Worm (Caenorhabditis elegans) whole organism, L4 larva: ENCODE measurements around the gene Y54G11A.1.

Experiments used
- D1046.2 ChIP-seq: fragments of 200-800 bp; sonication (Bioruptor generic); IDR thresholded peaks from 2 replicates; pipeline ENCODE4 v1.3.6; 2022; ENCODE audit warnings: missing genetic modification characterization, missing compliant biosample characterization
- F10B5.3 ChIP-seq: sonication (generic microtip); optimal IDR thresholded peaks from 2 replicates; lab custom pipeline; 2016; ENCODE audit warnings: mild to moderate bottlenecking, missing genetic modification characterization, missing compliant biosample characterization
- F44E2.7 ChIP-seq: fragments of 200-800 bp; sonication (Bioruptor generic); IDR thresholded peaks from 2 replicates; pipeline ENCODE4 v2.1.2; 2022; ENCODE audit warnings: missing genetic modification characterization, missing compliant biosample characterization
- T26A8.4 ChIP-seq: fragments of 200-800 bp; sonication (Bioruptor generic); IDR thresholded peaks from 2 replicates; pipeline ENCODE4 v1.3.6; 2022; ENCODE audit warnings: missing genetic modification characterization, missing compliant biosample characterization
- Y105C5A.15 ChIP-seq: fragments of 200-800 bp; sonication (Bioruptor generic); IDR thresholded peaks from 2 replicates; pipeline ENCODE4 v1.3.6; 2022; ENCODE audit warnings: missing genetic modification characterization, missing compliant biosample characterization
- Y48G9A.11 ChIP-seq: fragments of 200-800 bp; sonication (Bioruptor generic); IDR thresholded peaks from 2 replicates; pipeline ENCODE4 v1.3.6; 2022; ENCODE audit warnings: missing genetic modification reagents, missing genetic modification characterization, missing compliant biosample characterization
- ZK337.2 ChIP-seq: fragments of 200-800 bp; sonication (Bioruptor generic); IDR thresholded peaks from 2 replicates; pipeline ENCODE4 v1.3.6; 2022; ENCODE audit warnings: missing genetic modification reagents, missing genetic modification characterization, missing compliant biosample characterization
- ZK546.5 ChIP-seq, 2 experiments: sonication (generic microtip); optimal IDR thresholded peaks; 2 replicates each; lab custom pipeline; 2017; ENCODE audit warnings: missing biosample characterization in 2 of 2, missing genetic modification characterization in 2 of 2
- aha-1 ChIP-seq: fragments of 150-350 bp; peaks from one replicate; lab custom pipeline; 2014; ENCODE audit warnings: missing biosample characterization, missing genetic modification characterization
- aly-2 ChIP-seq: sonication (generic microtip); optimal IDR thresholded peaks from 2 replicates; lab custom pipeline; 2018; ENCODE audit warnings: missing biosample characterization, missing genetic modification characterization
- arid-1 ChIP-seq: fragments of 200-800 bp; sonication (Bioruptor generic); conservative IDR thresholded peaks from 2 replicates; pipeline ENCODE4 v1.3.6; 2022; ENCODE audit warnings: missing genetic modification reagents, missing genetic modification characterization, missing compliant biosample characterization
- ceh-32 ChIP-seq: sonication (generic microtip); optimal IDR thresholded peaks from 2 replicates; lab custom pipeline; 2016; ENCODE audit warnings: mild to moderate bottlenecking, missing genetic modification characterization, missing compliant biosample characterization; ENCODE audit not compliant: poor library complexity
- ceh-44 ChIP-seq: fragments of 200-800 bp; sonication (Bioruptor generic); IDR thresholded peaks from 2 replicates; pipeline ENCODE4 v1.3.6; 2022; ENCODE audit warnings: missing genetic modification reagents, missing genetic modification characterization, missing compliant biosample characterization
- ceh-62 ChIP-seq: sonication (generic microtip); optimal IDR thresholded peaks from 2 replicates; lab custom pipeline; 2017; ENCODE audit warnings: missing biosample characterization, missing genetic modification characterization
- ceh-82 ChIP-seq: sonication (generic microtip); optimal IDR thresholded peaks from 2 replicates; lab custom pipeline; 2017; ENCODE audit warnings: missing biosample characterization, missing genetic modification characterization
- cey-2 ChIP-seq: sonication (generic microtip); optimal IDR thresholded peaks from 3 replicates; lab custom pipeline; 2017; ENCODE audit warnings: missing genetic modification characterization, mild to moderate bottlenecking, missing compliant biosample characterization, antibody characterized with exemption, borderline replicate concordance; ENCODE audit not compliant: insufficient read depth
- ctbp-1 ChIP-seq: fragments of 200-800 bp; sonication (Bioruptor generic); IDR thresholded peaks from 2 replicates; pipeline ENCODE4 v1.3.6; 2022; ENCODE audit warnings: missing genetic modification reagents, missing genetic modification characterization, missing compliant biosample characterization
- daf-16 ChIP-seq, 3 experiments: sonication (generic microtip); optimal IDR thresholded peaks; 2 replicates each; lab custom pipeline; 2016 to 2017; ENCODE audit warnings: missing genetic modification characterization in 3 of 3, missing genetic modification reagents in 3 of 3, mild to moderate bottlenecking in 2 of 3, missing compliant biosample characterization in 2 of 3, missing biosample characterization in 1 of 3, moderate library complexity in 1 of 3
- dmd-8 ChIP-seq: fragments of 200-800 bp; sonication (Bioruptor generic); IDR thresholded peaks from 2 replicates; pipeline ENCODE4 v1.3.6; 2022; ENCODE audit warnings: missing genetic modification characterization, missing compliant biosample characterization
- dpl-1 ChIP-seq: fragments of 150-350 bp; optimal IDR thresholded peaks from 2 replicates; lab custom pipeline; 2014; ENCODE audit warnings: missing biosample characterization, missing genetic modification reagents, missing genetic modification characterization
- dve-1 ChIP-seq: sonication (generic microtip); optimal IDR thresholded peaks from 2 replicates; lab custom pipeline; 2017; ENCODE audit warnings: antibody characterized with exemption, mild to moderate bottlenecking, missing genetic modification characterization, missing compliant biosample characterization; ENCODE audit not compliant: insufficient read depth
- fos-1 ChIP-seq: fragments of 150-350 bp; optimal IDR thresholded peaks from 2 replicates; lab custom pipeline; 2014; ENCODE audit warnings: missing biosample characterization, missing genetic modification characterization
- hif-1 ChIP-seq, 2 experiments: sonication (generic microtip); optimal IDR thresholded peaks; 2 replicates each; lab custom pipeline; 2016 to 2017; ENCODE audit warnings: missing compliant biosample characterization in 2 of 2, missing genetic modification characterization in 2 of 2, missing genetic modification reagents in 2 of 2, missing genotype in 2 of 2, mild to moderate bottlenecking in 1 of 2
- hlh-11 ChIP-seq: fragments of 200-800 bp; sonication (Bioruptor generic); optimal IDR thresholded peaks from 2 replicates; lab custom pipeline; 2018; ENCODE audit warnings: mild to moderate bottlenecking, missing genetic modification characterization, missing compliant biosample characterization
- hlh-30 ChIP-seq: sonication (generic microtip); optimal IDR thresholded peaks from 2 replicates; lab custom pipeline; 2017; ENCODE audit warnings: antibody characterized with exemption, mild to moderate bottlenecking, missing genetic modification characterization, missing compliant biosample characterization; ENCODE audit not compliant: insufficient read depth
- hmg-1.1 ChIP-seq: fragments of 200-800 bp; sonication (Bioruptor generic); IDR thresholded peaks from 2 replicates; pipeline ENCODE4 v1.3.6; 2022; ENCODE audit warnings: missing genetic modification reagents, missing genetic modification characterization, missing compliant biosample characterization
- jun-1 ChIP-seq: fragments of 150-350 bp; optimal IDR thresholded peaks from 2 replicates; lab custom pipeline; 2014; ENCODE audit warnings: missing biosample characterization, missing genetic modification reagents, missing genetic modification characterization
- lin-1 ChIP-seq: fragments of 200-800 bp; sonication (Bioruptor generic); IDR thresholded peaks from 2 replicates; pipeline ENCODE4 v1.3.6; 2022; ENCODE audit warnings: missing genetic modification reagents, missing genetic modification characterization, missing compliant biosample characterization
- lin-13 ChIP-seq: fragments of 150-350 bp; optimal IDR thresholded peaks from 2 replicates; lab custom pipeline; 2014; ENCODE audit warnings: missing biosample characterization, missing genetic modification reagents, missing genetic modification characterization
- lin-15B ChIP-seq: fragments of 150-350 bp; sonication (generic microtip); optimal IDR thresholded peaks from 3 replicates; lab custom pipeline; 2014; ENCODE audit warnings: missing biosample characterization, missing genetic modification characterization
- lir-3 ChIP-seq: sonication (generic microtip); optimal IDR thresholded peaks from 2 replicates; lab custom pipeline; 2016; ENCODE audit warnings: mild to moderate bottlenecking, missing genetic modification characterization, missing compliant biosample characterization
- madf-9 ChIP-seq: fragments of 200-800 bp; sonication (Bioruptor generic); conservative IDR thresholded peaks from 2 replicates; pipeline ENCODE4 v1.3.6; 2022; ENCODE audit warnings: missing genetic modification reagents, missing genetic modification characterization, missing compliant biosample characterization
- mdl-1 ChIP-seq, 2 experiments: fragments of 150-350 bp in 1 of 2; sonication (generic microtip) in 1 of 2; optimal IDR thresholded peaks; 2 replicates each; lab custom pipeline; 2014 to 2017; ENCODE audit warnings: missing biosample characterization in 2 of 2, missing genetic modification characterization in 2 of 2
- mes-2 ChIP-seq: sonication (generic microtip); optimal IDR thresholded peaks from 2 replicates; lab custom pipeline; 2016; ENCODE audit warnings: missing genotype, mild to moderate bottlenecking, missing genetic modification characterization, missing compliant biosample characterization; ENCODE audit not compliant: poor library complexity, severe bottlenecking
- mxl-3 ChIP-seq: fragments of 200-800 bp; sonication (Bioruptor generic); optimal IDR thresholded peaks from 2 replicates; lab custom pipeline; 2018; ENCODE audit warnings: mild to moderate bottlenecking, missing genetic modification characterization, missing compliant biosample characterization
- nhr-11 ChIP-seq: fragments of 150-350 bp; optimal IDR thresholded peaks from 2 replicates; lab custom pipeline; 2014; ENCODE audit warnings: missing biosample characterization, missing genetic modification characterization
- nhr-111 ChIP-seq: fragments of 200-800 bp; sonication (Bioruptor generic); optimal IDR thresholded peaks from 2 replicates; lab custom pipeline; 2018; ENCODE audit warnings: mild to moderate bottlenecking, missing genetic modification characterization, missing compliant biosample characterization
- nhr-25 ChIP-seq: sonication (generic microtip); optimal IDR thresholded peaks from 2 replicates; lab custom pipeline; 2017; ENCODE audit warnings: missing genetic modification characterization, mild to moderate bottlenecking, missing compliant biosample characterization, antibody characterized with exemption, moderate library complexity, borderline replicate concordance; ENCODE audit not compliant: insufficient read depth
- nhr-42 ChIP-seq: fragments of 200-800 bp; sonication (Bioruptor generic); IDR thresholded peaks from 2 replicates; pipeline ENCODE4 v1.3.6; 2022; ENCODE audit warnings: missing genetic modification characterization, missing compliant biosample characterization
- nhr-77 ChIP-seq: fragments of 150-350 bp; optimal IDR thresholded peaks from 2 replicates; lab custom pipeline; 2014; ENCODE audit warnings: missing biosample characterization, missing genetic modification characterization
- pha-4 ChIP-seq, 2 experiments: fragments of 150-350 bp in 1 of 2; fragments of 200-800 bp in 1 of 2; sonication (Bioruptor generic) in 1 of 2; IDR thresholded peaks in 1 of 2; optimal IDR thresholded peaks in 1 of 2; 2 replicates each; pipeline versions ENCODE4 v1.3.6 to Lab custom; 2014 to 2022; ENCODE audit warnings: missing genetic modification characterization in 2 of 2, missing genetic modification reagents in 2 of 2, missing biosample characterization in 1 of 2, missing compliant biosample characterization in 1 of 2
- php-3 ChIP-seq: fragments of 200-800 bp; sonication (Bioruptor generic); IDR thresholded peaks from 2 replicates; pipeline ENCODE4 v1.3.6; 2022; ENCODE audit warnings: missing genetic modification reagents, missing genetic modification characterization, missing compliant biosample characterization
- snpc-1.2 ChIP-seq: fragments of 200-800 bp; sonication (Bioruptor generic); IDR thresholded peaks from 2 replicates; pipeline ENCODE4 v1.3.6; 2022; ENCODE audit warnings: missing genetic modification reagents, missing genetic modification characterization, missing compliant biosample characterization
- snpc-4 ChIP-seq: fragments of 150-350 bp; optimal IDR thresholded peaks from 2 replicates; lab custom pipeline; 2014; ENCODE audit warnings: missing biosample characterization, missing genetic modification characterization
- unc-130 ChIP-seq: sonication (generic microtip); optimal IDR thresholded peaks from 2 replicates; lab custom pipeline; 2016; ENCODE audit warnings: missing genetic modification reagents, missing genetic modification characterization, missing compliant biosample characterization
- unc-39 ChIP-seq: sonication (generic microtip); optimal IDR thresholded peaks from 2 replicates; lab custom pipeline; 2017; ENCODE audit warnings: missing biosample characterization, missing genetic modification characterization
- zfp-2 ChIP-seq: sonication (generic microtip); optimal IDR thresholded peaks from 2 replicates; lab custom pipeline; 2016; ENCODE audit warnings: mild to moderate bottlenecking, missing genetic modification characterization, missing compliant biosample characterization
- zip-11 ChIP-seq: fragments of 200-800 bp; sonication (Bioruptor generic); IDR thresholded peaks from 2 replicates; pipeline ENCODE4 v1.3.6; 2022; ENCODE audit warnings: missing genetic modification characterization, missing compliant biosample characterization
- ztf-11 ChIP-seq: fragments of 150-350 bp; optimal IDR thresholded peaks from 2 replicates; lab custom pipeline; 2014; ENCODE audit warnings: missing biosample characterization, missing genetic modification characterization

Gene Y54G11A.1

ce11 chrII:14249489-14249888 is 19.5 kb downstream of the Y54G11A.1 start (continued):
- TF ChIP-seq ctbp-1 (GFP tag; lab: Robert Waterston, UW) (no peak; the same call in 1 of the 2 replicates), nhr-25 (tag; lab: Kevin White, UChicago) (peak; percentile 15), zfp-2 (tag; lab: Kevin White, UChicago) (no peak), nhr-42 (peak; percentile 5; the same call in 1 of the 2 replicates), ceh-44 (GFP tag; lab: Robert Waterston, UW) (no peak), mxl-3 (GFP tag; lab: Kevin White, UChicago) (peak; percentile 89), ZK337.2 (GFP tag; lab: Robert Waterston, UW) (no peak), unc-39 (tag; lab: Kevin White, UChicago) (no peak), lin-15B (tag; lab: Kevin White, UChicago) (no peak), ZK546.5 (tag; optimal IDR thresholded peaks at IDR 0.05; lab: Kevin White, UChicago) (no peak), hlh-11 (tag; lab: Kevin White, UChicago) (peak; percentile 72), lir-3 (no peak), fos-1 (tag; lab: Kevin White, UChicago) (no peak), snpc-4 (tag; lab: Kevin White, UChicago) (no peak), snpc-1.2 (GFP tag; lab: Robert Waterston, UW) (no peak), jun-1 (no peak), Y48G9A.11 (no peak), mdl-1 (tag; optimal IDR thresholded peaks at IDR 0.05; lab: Kevin White, UChicago) (peak; percentile 7 to 89), cey-2 (tag; lab: Kevin White, UChicago) (no peak), hif-1 (tag; optimal IDR thresholded peaks at IDR 0.05; lab: Kevin White, UChicago) (peak in 1 of 2 experiments; percentile 38), T26A8.4 (no peak), Y105C5A.15 (GFP tag; lab: Robert Waterston, UW) (no peak), php-3 (GFP tag; lab: Robert Waterston, UW) (0 out of 2 replicates have a peak, but pooled peaks have one; percentile 7), F44E2.7 (GFP tag; lab: Robert Waterston, UW) (no peak), madf-9 (peak; percentile 45; the same call in 1 of the 2 replicates), zip-11 (no peak), arid-1 (GFP tag; lab: Robert Waterston, UW) (no peak), D1046.2 (GFP tag; lab: Robert Waterston, UW) (no peak), nhr-77 (tag; lab: Kevin White, UChicago) (peak; percentile 75), ceh-82 (no peak), dmd-8 (GFP tag; lab: Robert Waterston, UW) (no peak), pha-4 (GFP tag; IDR thresholded peaks at IDR 0.05; lab: Robert Waterston, UW) (peak; percentile 28; the same call in 1 of the 2 replicates), pha-4 (tag; optimal IDR thresholded peaks at IDR 0.05; lab: Kevin White, UChicago) (no peak), ceh-62 (tag; lab: Kevin White, UChicago) (no peak), dve-1 (tag; lab: Kevin White, UChicago) (peak; percentile 47), ztf-11 (tag; lab: Kevin White, UChicago) (no peak), lin-13 (GFP tag; lab: Kevin White, UChicago) (peak; percentile 7), lin-1 (GFP tag; lab: Robert Waterston, UW) (no peak), unc-130 (GFP tag; lab: Kevin White, UChicago) (no peak), nhr-111 (GFP tag; lab: Kevin White, UChicago) (no peak), daf-16 (GFP tag; optimal IDR thresholded peaks at IDR 0.05; lab: Kevin White, UChicago) (no peak), daf-16 (tag; optimal IDR thresholded peaks at IDR 0.05; lab: Kevin White, UChicago) (peak; percentile 57), ceh-32 (no peak), F10B5.3 (no peak), aly-2 (tag; lab: Kevin White, UChicago) (no peak), mes-2 (tag; lab: Kevin White, UChicago) (peak; percentile 73), hmg-1.1 (GFP tag; lab: Robert Waterston, UW) (peak; percentile 88), dpl-1 (GFP tag; lab: Kevin White, UChicago) (peak; percentile 51), hlh-30 (tag; lab: Kevin White, UChicago) (peak; percentile 85), aha-1 (tag; lab: Kevin White, UChicago) (peak; percentile 99), nhr-11 (peak; percentile 53)
